Worm (Caenorhabditis elegans) whole organism, late embryonic: ENCODE results near the gene R13D11.4.
"Not testable (repeated sequence)": the region's sequence is repeated elsewhere in the genome, so short reads cannot be mapped to it uniquely, and the experiment has no call there.

ENCODE experiments used
- ama-1 ChIP-seq: fragments of 150-350 bp; optimal IDR thresholded peaks from 2 replicates; lab custom pipeline; 2014
- dve-1 ChIP-seq: sonication (generic microtip); optimal IDR thresholded peaks from 2 replicates; lab custom pipeline; 2017; ENCODE audit warnings: antibody characterized with exemption, mild to moderate bottlenecking, missing genetic modification characterization, missing compliant biosample characterization
- gmeb-2 ChIP-seq: sonication (generic microtip); optimal IDR thresholded peaks from 2 replicates; lab custom pipeline; 2016; ENCODE audit warnings: missing genetic modification characterization, inconsistent platforms, missing compliant biosample characterization
- nhr-11 ChIP-seq: fragments of 150-350 bp; optimal IDR thresholded peaks from 2 replicates; lab custom pipeline; 2014; ENCODE audit warnings: missing biosample characterization, missing genetic modification characterization
- nhr-232 ChIP-seq: sonication (generic microtip); optimal IDR thresholded peaks from 2 replicates; lab custom pipeline; 2016; ENCODE audit warnings: missing genetic modification characterization, missing compliant biosample characterization
- odd-2 ChIP-seq: sonication (generic microtip); optimal IDR thresholded peaks from 2 replicates; lab custom pipeline; 2017; ENCODE audit warnings: antibody characterized with exemption, mild to moderate bottlenecking, missing genetic modification characterization, missing compliant biosample characterization
- pha-2 ChIP-seq: sonication (generic microtip); optimal IDR thresholded peaks from 2 replicates; lab custom pipeline; 2017; ENCODE audit warnings: mild to moderate bottlenecking, missing genetic modification characterization, missing compliant biosample characterization
- pha-4 ChIP-seq: fragments of 150-350 bp; optimal IDR thresholded peaks from 2 replicates; lab custom pipeline; 2018; ENCODE audit warnings: missing biosample characterization, missing genetic modification reagents, missing genetic modification characterization
- tbx-2 ChIP-seq: sonication (generic microtip); optimal IDR thresholded peaks from 2 replicates; lab custom pipeline; 2016; ENCODE audit warnings: missing genetic modification characterization, missing compliant biosample characterization
- ztf-16 ChIP-seq: sonication (generic microtip); optimal IDR thresholded peaks from 2 replicates; lab custom pipeline; 2017; ENCODE audit warnings: missing genetic modification characterization, missing compliant biosample characterization

DNA sequence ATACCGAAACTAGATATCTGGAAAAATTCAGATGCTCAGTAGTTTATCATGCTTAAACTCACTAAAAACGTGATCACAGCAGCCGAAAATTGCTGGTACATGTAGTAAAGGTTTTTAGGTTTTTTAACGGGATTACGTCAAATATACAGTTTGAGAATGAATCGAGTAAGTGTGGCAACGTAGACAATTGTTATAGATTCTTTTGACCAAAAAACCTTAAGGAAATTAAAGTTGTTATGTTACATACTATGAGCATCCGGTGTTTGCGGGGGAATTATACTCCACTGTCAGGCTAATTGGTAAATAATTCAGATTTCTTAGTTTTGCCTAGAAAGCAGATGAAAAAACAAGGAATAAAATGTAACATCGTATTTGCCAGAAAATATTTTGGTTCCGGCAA lies 10.0 kb downstream of the R13D11.4 start, which contains the start of gene srx-32:
- not testable (repeated sequence) for TF ChIP-seq dve-1; nhr-11; tbx-2 (tag; lab: Kevin White, UChicago); nhr-232 (tag; lab: Kevin White, UChicago); gmeb-2 (tag; lab: Kevin White, UChicago); ama-1 (lab: Kevin White, UChicago); pha-2 (tag; lab: Kevin White, UChicago); pha-4 (tag; lab: Kevin White, UChicago); ztf-16 (tag; lab: Kevin White, UChicago); odd-2 (tag; lab: Kevin White, UChicago)
